Worm (Caenorhabditis elegans): ENCODE data around the gene Y113G7A.13.

ce11 chrV:20147662-20148245 is at the start of gene Y113G7A.13:
- TF ChIP-seq tbx-2 (tag; optimal IDR thresholded peaks at IDR 0.05): no peak
- TF ChIP-seq pqm-1 (tag; optimal IDR thresholded peaks at IDR 0.05): no peak
- no peak for TF ChIP-seq F13H6.1 (tag; optimal IDR thresholded peaks at IDR 0.05)
- no peak for TF ChIP-seq ceh-6 (GFP tag; optimal IDR thresholded peaks at IDR 0.05)
